Fruit fly (Drosophila melanogaster) whole organism, embryonic: Measurements from ENCODE around the gene CG4467.
A peak's percentile ranks its signal among the peaks of the same experiment; 100 is the strongest.

Experiments
- Aef1 ChIP-seq: fragments of 200-800 bp; sonication (Bioruptor generic); IDR thresholded peaks from 3 replicates; pipeline ENCODE4 v1.3.6; 2022; ENCODE audit warnings: missing biosample characterization, missing genetic modification characterization
- BtbVII ChIP-seq: fragments of 200-800 bp; sonication (Bioruptor generic); optimal IDR thresholded peaks from 3 replicates; lab custom pipeline; 2017; ENCODE audit warnings: missing biosample characterization, mild to moderate bottlenecking, missing genetic modification characterization
- CG10543 ChIP-seq: fragments of 200-800 bp; sonication (Bioruptor generic); optimal IDR thresholded peaks from 3 replicates; lab custom pipeline; 2017; ENCODE audit warnings: missing biosample characterization, mild to moderate bottlenecking, missing genetic modification characterization, moderate library complexity
- CG11456 ChIP-seq: fragments of 200-800 bp; sonication (Bioruptor generic); IDR thresholded peaks from 3 replicates; pipeline ENCODE4 v1.3.6; 2022; ENCODE audit warnings: missing biosample characterization, missing genetic modification characterization
- CG12769 ChIP-seq: fragments of 200-800 bp; sonication (Bioruptor generic); optimal IDR thresholded peaks from 2 replicates; lab custom pipeline; 2019; ENCODE audit warnings: missing biosample characterization, mild to moderate bottlenecking, missing genetic modification characterization, moderate library complexity
- CG15011 ChIP-seq: fragments of 200-800 bp; sonication (Bioruptor generic); optimal IDR thresholded peaks from 3 replicates; lab custom pipeline; 2018; ENCODE audit warnings: missing biosample characterization, mild to moderate bottlenecking, missing genetic modification characterization
- CG15269 ChIP-seq: fragments of 200-800 bp; sonication (Bioruptor generic); optimal IDR thresholded peaks from 2 replicates; lab custom pipeline; 2018; ENCODE audit warnings: missing biosample characterization, mild to moderate bottlenecking, missing genetic modification characterization, moderate library complexity
- CG1647 ChIP-seq: fragments of 200-800 bp; sonication (Bioruptor generic); optimal IDR thresholded peaks from 3 replicates; lab custom pipeline; 2016; ENCODE audit warnings: missing biosample characterization, missing genetic modification characterization
- CG1832 ChIP-seq: fragments of 200-800 bp; sonication (Bioruptor generic); optimal IDR thresholded peaks from 2 replicates; lab custom pipeline; 2017; ENCODE audit warnings: missing biosample characterization, mild to moderate bottlenecking, missing genetic modification characterization, inconsistent platforms
- CG2202 ChIP-seq: fragments of 200-800 bp; sonication (Bioruptor generic); optimal IDR thresholded peaks from 2 replicates; lab custom pipeline; 2018; ENCODE audit warnings: missing biosample characterization, mild to moderate bottlenecking, missing genetic modification characterization
- CG2889 ChIP-seq: fragments of 200-800 bp; sonication (Bioruptor generic); IDR thresholded peaks from 3 replicates; pipeline ENCODE4 v1.3.6; 2022; ENCODE audit warnings: missing biosample characterization, missing genetic modification characterization
- CG33557 ChIP-seq: fragments of 200-800 bp; sonication (Bioruptor generic); optimal IDR thresholded peaks from 2 replicates; lab custom pipeline; 2019; ENCODE audit warnings: missing biosample characterization, mild to moderate bottlenecking, missing genetic modification characterization, moderate library complexity
- CG34376 ChIP-seq: fragments of 200-800 bp; sonication (Bioruptor generic); optimal IDR thresholded peaks from 2 replicates; lab custom pipeline; 2018; ENCODE audit warnings: missing biosample characterization, mild to moderate bottlenecking, missing genetic modification characterization
- CG34422 ChIP-seq: fragments of 200-800 bp; sonication (Bioruptor generic); IDR thresholded peaks from 3 replicates; pipeline ENCODE4 v1.3.6; 2022; ENCODE audit warnings: missing biosample characterization, missing genetic modification characterization
- CG3838 ChIP-seq: fragments of 200-800 bp; sonication (Bioruptor generic); optimal IDR thresholded peaks from 3 replicates; lab custom pipeline; 2016; ENCODE audit warnings: missing biosample characterization, missing genetic modification characterization
- CG42726 ChIP-seq: fragments of 200-800 bp; sonication (Bioruptor generic); IDR thresholded peaks from 2 replicates; pipeline ENCODE4 v1.3.6; 2022; ENCODE audit warnings: missing biosample characterization, missing genetic modification characterization; ENCODE audit not compliant: partially characterized antibody
- CG5953 ChIP-seq: fragments of 200-800 bp; sonication (Bioruptor generic); IDR thresholded peaks from 2 replicates; pipeline ENCODE4 v1.3.6; 2022; ENCODE audit warnings: missing biosample characterization, missing genetic modification characterization
- CG8944 ChIP-seq: fragments of 200-800 bp; sonication (Bioruptor generic); optimal IDR thresholded peaks from 3 replicates; lab custom pipeline; 2016; ENCODE audit warnings: missing biosample characterization, missing genetic modification characterization
- D19B ChIP-seq: fragments of 200-800 bp; sonication (Bioruptor generic); optimal IDR thresholded peaks from 2 replicates; lab custom pipeline; 2017; ENCODE audit warnings: missing biosample characterization, mild to moderate bottlenecking, missing genetic modification characterization
- E2f2 ChIP-seq: fragments of 200-800 bp; sonication (Bioruptor generic); IDR thresholded peaks from 2 replicates; pipeline ENCODE4 v1.3.6; 2022; ENCODE audit warnings: missing biosample characterization, missing genetic modification characterization
- Lhr ChIP-seq: fragments of 200-800 bp; sonication (Bioruptor generic); optimal IDR thresholded peaks from 3 replicates; lab custom pipeline; 2017; ENCODE audit warnings: mild to moderate bottlenecking, missing biosample characterization, missing genetic modification reagents, missing genetic modification characterization
- Lpt ChIP-seq: fragments of >200 bp; optimal IDR thresholded peaks from 2 replicates; lab custom pipeline; 2018; ENCODE audit warnings: missing biosample characterization, missing genetic modification characterization
- Max ChIP-seq: fragments of 200-800 bp; sonication (Bioruptor generic); optimal IDR thresholded peaks from 2 replicates; lab custom pipeline; 2016; ENCODE audit warnings: missing biosample characterization, mild to moderate bottlenecking, missing genetic modification characterization
- Mes4 ChIP-seq: fragments of 200-800 bp; sonication (Bioruptor generic); optimal IDR thresholded peaks from 2 replicates; lab custom pipeline; 2016; ENCODE audit warnings: missing biosample characterization, missing genetic modification characterization
- Spps ChIP-seq: fragments of 200-800 bp; sonication (Bioruptor generic); optimal IDR thresholded peaks from 2 replicates; lab custom pipeline; 2018; ENCODE audit warnings: missing biosample characterization, mild to moderate bottlenecking, missing genetic modification characterization
- Taf1 ChIP-seq: fragments of 200-800 bp; sonication (Bioruptor generic); IDR thresholded peaks from 2 replicates; pipeline ENCODE4 v1.3.6; 2022; ENCODE audit warnings: missing biosample characterization, missing genetic modification characterization
- Usf ChIP-seq: fragments of 200-800 bp; sonication (Bioruptor generic); optimal IDR thresholded peaks from 2 replicates; lab custom pipeline; 2017; ENCODE audit warnings: missing genotype, missing biosample characterization, missing genetic modification characterization
- ac ChIP-seq: fragments of 200-800 bp; sonication (Bioruptor generic); optimal IDR thresholded peaks from 3 replicates; lab custom pipeline; 2017; ENCODE audit warnings: missing biosample characterization, mild to moderate bottlenecking, missing genetic modification characterization
- amos ChIP-seq: fragments of 200-800 bp; sonication (Bioruptor generic); IDR thresholded peaks from 2 replicates; pipeline ENCODE4 v1.3.6; 2022; ENCODE audit warnings: missing biosample characterization, missing genetic modification characterization; ENCODE audit not compliant: partially characterized antibody
- bowl ChIP-seq: fragments of 200-800 bp; sonication (Bioruptor generic); IDR thresholded peaks from 2 replicates; pipeline ENCODE4 v1.3.6; 2022; ENCODE audit warnings: missing biosample characterization, missing genetic modification characterization
- cato ChIP-seq: fragments of 200-800 bp; sonication (Bioruptor generic); optimal IDR thresholded peaks from 2 replicates; lab custom pipeline; 2016; ENCODE audit warnings: missing biosample characterization, missing genetic modification characterization, borderline replicate concordance
- esg ChIP-seq: fragments of 200-800 bp; sonication (Bioruptor generic); conservative IDR thresholded peaks from 2 replicates; pipeline ENCODE4 v1.3.6; 2022; ENCODE audit warnings: missing biosample characterization, missing genetic modification characterization
- fd102C ChIP-seq: fragments of 200-800 bp; sonication (Bioruptor generic); optimal IDR thresholded peaks from 2 replicates; lab custom pipeline; 2018; ENCODE audit warnings: missing biosample characterization, mild to moderate bottlenecking, missing genetic modification characterization, moderate library complexity
- fd3F ChIP-seq: fragments of 200-800 bp; sonication (Bioruptor generic); optimal IDR thresholded peaks from 2 replicates; lab custom pipeline; 2018; ENCODE audit warnings: missing biosample characterization, mild to moderate bottlenecking, missing genetic modification characterization, moderate library complexity
- gcm2 ChIP-seq: fragments of 200-800 bp; sonication (Bioruptor generic); optimal IDR thresholded peaks from 2 replicates; lab custom pipeline; 2016; ENCODE audit warnings: missing biosample characterization, missing genetic modification characterization
- grau ChIP-seq: fragments of 200-800 bp; optimal IDR thresholded peaks from 3 replicates; lab custom pipeline; 2019; ENCODE audit warnings: missing biosample characterization, mild to moderate bottlenecking, missing genetic modification characterization, moderate library complexity
- gt ChIP-seq: fragments of 200-800 bp; sonication (Bioruptor generic); IDR thresholded peaks from 2 replicates; pipeline ENCODE4 v1.3.6; 2022; ENCODE audit warnings: missing biosample characterization, missing genetic modification characterization
- hb ChIP-seq: fragments of 200-800 bp; sonication (Bioruptor generic); IDR thresholded peaks from 3 replicates; pipeline ENCODE4 v1.3.6; 2022; ENCODE audit warnings: missing biosample characterization, missing genetic modification characterization; ENCODE audit not compliant: partially characterized antibody
- jing ChIP-seq: fragments of 200-800 bp; sonication (Bioruptor generic); optimal IDR thresholded peaks from 2 replicates; lab custom pipeline; 2018; ENCODE audit warnings: missing biosample characterization, mild to moderate bottlenecking, missing genetic modification characterization
- kah ChIP-seq: fragments of 200-800 bp; sonication (Bioruptor generic); optimal IDR thresholded peaks from 2 replicates; lab custom pipeline; 2018; ENCODE audit warnings: missing biosample characterization, mild to moderate bottlenecking, missing genetic modification characterization
- lmd ChIP-seq: fragments of 200-800 bp; sonication (Bioruptor generic); IDR thresholded peaks from 2 replicates; pipeline ENCODE4 v1.3.6; 2022; ENCODE audit warnings: missing biosample characterization, missing genetic modification characterization
- luna ChIP-seq: fragments of 200-800 bp; sonication (Bioruptor generic); optimal IDR thresholded peaks from 2 replicates; lab custom pipeline; 2016; ENCODE audit warnings: missing biosample characterization, missing genetic modification characterization
- pan ChIP-seq, 4 experiments: fragments of >200 bp in 3 of 4; fragments of 200-800 bp in 1 of 4; sonication (Bioruptor generic) in 1 of 4; optimal IDR thresholded peaks in 3 of 4; IDR thresholded peaks in 1 of 4; 2 replicates each; pipeline versions ENCODE4 v1.3.6 to Lab custom; 2017 to 2022; ENCODE audit warnings: missing biosample characterization in 2 of 4, missing genetic modification characterization in 2 of 4, mixed read lengths in 1 of 4
- pzg ChIP-seq: fragments of 200-800 bp; sonication (Bioruptor generic); optimal IDR thresholded peaks from 3 replicates; lab custom pipeline; 2018; ENCODE audit warnings: missing biosample characterization, mild to moderate bottlenecking, missing genetic modification characterization, moderate library complexity
- row ChIP-seq: fragments of 200-800 bp; sonication (Bioruptor generic); IDR thresholded peaks from 3 replicates; pipeline ENCODE4 v1.3.6; 2022; ENCODE audit warnings: missing biosample characterization, missing genetic modification characterization
- run ChIP-seq: fragments of 200-800 bp; sonication (Bioruptor generic); optimal IDR thresholded peaks from 3 replicates; lab custom pipeline; 2018; ENCODE audit warnings: missing biosample characterization, mild to moderate bottlenecking, missing genetic modification characterization
- salm ChIP-seq: fragments of 200-800 bp; sonication (Bioruptor generic); optimal IDR thresholded peaks from 2 replicates; lab custom pipeline; 2018; ENCODE audit warnings: missing biosample characterization, mild to moderate bottlenecking, missing genetic modification characterization
- stwl ChIP-seq: fragments of 200-800 bp; sonication (Bioruptor generic); optimal IDR thresholded peaks from 3 replicates; lab custom pipeline; 2018; ENCODE audit warnings: missing biosample characterization, mild to moderate bottlenecking, missing genetic modification characterization, moderate library complexity
- wdn ChIP-seq: fragments of 200-800 bp; sonication (Bioruptor generic); IDR thresholded peaks from 2 replicates; pipeline ENCODE4 v1.3.6; 2022; ENCODE audit warnings: missing biosample characterization, missing genetic modification characterization

CG4467 gene

DNA sequence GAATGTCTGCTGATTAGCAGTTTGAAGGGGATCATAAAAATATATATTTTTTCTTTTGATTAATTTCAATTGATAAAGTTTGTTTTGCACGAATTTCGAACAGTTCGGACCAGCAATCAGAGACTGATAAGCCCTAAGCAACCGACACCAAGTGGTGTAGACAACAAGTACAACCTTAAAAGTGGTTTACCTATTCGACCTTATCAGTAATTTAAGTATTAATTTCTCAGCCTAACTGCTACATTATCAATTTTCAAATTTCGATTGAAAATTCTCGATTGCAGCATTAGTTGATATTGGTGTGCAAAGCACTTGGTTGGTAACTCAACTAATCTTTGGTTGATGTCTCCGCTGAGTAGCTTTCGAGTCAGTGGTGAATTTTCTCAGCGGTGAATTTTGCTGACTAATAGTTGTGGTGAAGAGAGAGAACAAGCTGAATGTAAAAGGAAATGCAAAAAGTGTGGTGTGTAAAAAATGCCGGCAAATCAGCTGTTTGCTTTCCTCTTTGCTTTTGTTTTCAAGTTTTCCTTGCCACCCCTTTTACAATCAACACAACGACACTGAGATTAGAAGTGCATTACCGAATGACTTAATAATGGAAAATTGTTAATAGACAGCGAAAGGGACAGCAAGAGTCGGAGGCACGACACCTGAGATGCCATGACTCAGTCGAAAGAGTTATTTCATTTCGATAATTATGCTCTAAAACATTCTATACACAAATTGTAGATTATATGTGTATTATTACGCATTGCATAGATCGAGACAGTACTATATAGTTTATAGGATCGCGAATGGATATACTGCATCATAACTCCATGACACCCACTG, 33.9 kb downstream of the CG4467 start (continued):
- TF ChIP-seq CG12769 (tag; lab: Kevin White, UChicago) (peak; percentile 23), gcm2 (GFP tag; lab: Kevin White, UChicago) (no peak), salm (no peak), lmd (GFP tag; lab: Robert Waterston, UW) (no peak), CG10543 (peak; percentile 46), wdn (GFP tag; lab: Robert Waterston, UW) (no peak), CG1647 (GFP tag; lab: Kevin White, UChicago) (no peak), Lpt (no peak), amos (GFP tag; lab: Robert Waterston, UW) (no peak; the same call in 1 of the 2 replicates), Taf1 (GFP tag; lab: Robert Waterston, UW) (no peak), CG33557 (no peak), Max (GFP tag; lab: Kevin White, UChicago) (no peak), jing (no peak), CG1832 (no peak), CG11456 (GFP tag; lab: Robert Waterston, UW) (no peak), run (tag; lab: Kevin White, UChicago) (no peak), fd102C (GFP tag; lab: Kevin White, UChicago) (no peak), gt (GFP tag; lab: Robert Waterston, UW) (no peak), bowl (GFP tag; lab: Robert Waterston, UW) (no peak), Spps (tag; lab: Kevin White, UChicago) (no peak), grau (tag; lab: Kevin White, UChicago) (peak; percentile 15), Usf (GFP tag; lab: Kevin White, UChicago) (no peak), hb (no peak), stwl (tag; lab: Kevin White, UChicago) (peak; percentile 83), pan (optimal IDR thresholded peaks at IDR 0.05; lab: Kevin White, UChicago) (no peak), pan (GFP tag; optimal IDR thresholded peaks at IDR 0.05 in 1 of 2, IDR thresholded peaks at IDR 0.05 in 1 of 2) (no peak), CG34422 (0 out of 3 replicates have a peak, but pooled peaks have one; percentile 23), Aef1 (GFP tag; lab: Robert Waterston, UW) (no peak), CG3838 (GFP tag; lab: Kevin White, UChicago) (no peak), Lhr (peak; percentile 74), CG2202 (no peak), CG5953 (GFP tag; lab: Robert Waterston, UW) (no peak), esg (no peak), CG2889 (GFP tag; lab: Robert Waterston, UW) (no peak), row (GFP tag; lab: Robert Waterston, UW) (peak; percentile 9; the same call in 1 of the 3 replicates), cato (GFP tag; lab: Kevin White, UChicago) (no peak), ac (no peak), Mes4 (GFP tag; lab: Kevin White, UChicago) (no peak), E2f2 (GFP tag; lab: Robert Waterston, UW) (peak; percentile 96), CG42726 (GFP tag; lab: Robert Waterston, UW) (peak; percentile 45; the same call in 1 of the 2 replicates), fd3F (no peak), pzg (GFP tag; lab: Kevin White, UChicago) (peak; percentile 89), D19B (GFP tag; lab: Kevin White, UChicago) (no peak), CG15011 (no peak), CG15269 (tag; lab: Kevin White, UChicago) (no peak), BtbVII (peak; percentile 13), kah (GFP tag; lab: Kevin White, UChicago) (no peak), luna (GFP tag; lab: Kevin White, UChicago) (no peak), CG34376 (GFP tag; lab: Kevin White, UChicago) (peak; percentile 97), CG8944 (GFP tag; lab: Kevin White, UChicago) (no peak)
